Fruit fly (Drosophila melanogaster): ENCODE measurements around the gene alpha4GT1.
A peak's percentile ranks its signal among the peaks of the same experiment; 100 is the strongest.

alpha4GT1 gene

DNA sequence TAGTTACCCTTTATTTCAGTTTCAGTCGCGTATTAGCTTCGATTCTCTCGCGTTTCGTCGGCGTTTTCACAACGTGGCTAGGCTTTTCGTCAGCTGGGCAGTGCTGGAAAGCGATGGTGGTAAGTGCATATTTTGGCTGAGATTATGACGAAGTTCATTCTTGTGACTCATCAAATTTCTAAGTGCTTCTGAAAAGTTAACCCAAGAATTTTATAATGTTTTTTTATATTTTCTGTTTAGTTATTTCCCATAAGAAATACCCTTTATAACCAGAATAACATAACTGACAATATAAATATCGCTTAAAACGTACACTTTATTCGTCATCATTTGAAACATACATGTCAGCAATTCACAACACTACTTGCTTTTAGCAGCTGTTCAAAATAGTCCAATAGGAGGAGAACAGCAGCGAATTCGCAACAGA is 14.2 kb upstream of the alpha4GT1 start, which contains the start of the genes CG17260 and SerRS (continued):
- TF ChIP-seq CG8281 (tag; optimal IDR thresholded peaks at IDR 0.05) (peak; percentile 70), zf30C (GFP tag; optimal IDR thresholded peaks at IDR 0.05) (no peak), CG8478 (optimal IDR thresholded peaks at IDR 0.05) (no peak), lola (GFP tag; optimal IDR thresholded peaks at IDR 0.05) (peak in 1 of 3 experiments; percentile 87), vfl (GFP tag; optimal IDR thresholded peaks at IDR 0.05) (peak; percentile 92), CoRest (tag; optimal IDR thresholded peaks at IDR 0.05) (peak; percentile 95), Ptx1 (GFP tag; IDR thresholded peaks at IDR 0.05) (peak; percentile 97), CG12236 (GFP tag; optimal IDR thresholded peaks at IDR 0.05) (peak; percentile 71), grau (tag; optimal IDR thresholded peaks at IDR 0.05) (peak; percentile 92), CG10565 (GFP tag; optimal IDR thresholded peaks at IDR 0.05) (peak; percentile 57), corto (GFP tag; optimal IDR thresholded peaks at IDR 0.05) (no peak), klu (GFP tag; IDR thresholded peaks at IDR 0.05) (peak; percentile 94), z (GFP tag; IDR thresholded peaks at IDR 0.05) (no peak), Taf1 (GFP tag; IDR thresholded peaks at IDR 0.05) (peak; percentile 82), CG10959 (GFP tag; IDR thresholded peaks at IDR 0.05) (peak; percentile 43), Mes4 (GFP tag; optimal IDR thresholded peaks at IDR 0.05) (peak; percentile 75), mam (GFP tag; optimal IDR thresholded peaks at IDR 0.05) (peak; percentile 96), CG8765 (GFP tag; IDR thresholded peaks at IDR 0.05) (peak; percentile 84; the same call in 1 of the 2 replicates), knrl (GFP tag; IDR thresholded peaks at IDR 0.05; ENCODE audit: partially characterized antibody) (peak; percentile 66), CG12744 (GFP tag; optimal IDR thresholded peaks at IDR 0.05) (peak; percentile 92), gfzf (GFP tag; optimal IDR thresholded peaks at IDR 0.05) (peak; percentile 40), Myb (GFP tag; optimal IDR thresholded peaks at IDR 0.05) (peak; percentile 82), org-1 (GFP tag; optimal IDR thresholded peaks at IDR 0.05) (peak; percentile 84), CG7987 (GFP tag; optimal IDR thresholded peaks at IDR 0.05) (peak; percentile 78), ken (GFP tag; IDR thresholded peaks at IDR 0.05) (peak; percentile 94), CG3065 (GFP tag; optimal IDR thresholded peaks at IDR 0.05) (peak; percentile 83), ind (GFP tag; optimal IDR thresholded peaks at IDR 0.05) (peak; percentile 96), CG13894 (tag; optimal IDR thresholded peaks at IDR 0.05) (peak; percentile 82), CG7271 (tag; optimal IDR thresholded peaks at IDR 0.05) (peak; percentile 75), dimm (GFP tag; IDR thresholded peaks at IDR 0.05) (peak; percentile 73), onecut (GFP tag; IDR thresholded peaks at IDR 0.05) (peak; percentile 67), slbo (GFP tag; IDR thresholded peaks at IDR 0.05) (peak; percentile 97), CG14860 (GFP tag; IDR thresholded peaks at IDR 0.05; ENCODE audit: partially characterized antibody) (no peak), NC2β (GFP tag; optimal IDR thresholded peaks at IDR 0.05) (peak; percentile 86), CG12659 (GFP tag; optimal IDR thresholded peaks at IDR 0.05) (peak; percentile 93), CG13287 (GFP tag; IDR thresholded peaks at IDR 0.05; ENCODE audit: partially characterized antibody) (peak; percentile 64), CG10979 (tag; optimal IDR thresholded peaks at IDR 0.05) (peak; percentile 87), ems (GFP tag; optimal IDR thresholded peaks at IDR 0.05) (peak; percentile 84), chm (GFP tag; IDR thresholded peaks at IDR 0.05) (peak; percentile 36; the same call in 1 of the 2 replicates), ap (GFP tag; IDR thresholded peaks at IDR 0.05) (peak; percentile 82), CG4360 (GFP tag; IDR thresholded peaks at IDR 0.05) (no peak), CG18011 (GFP tag; optimal IDR thresholded peaks at IDR 0.05) (peak; percentile 84), cas (GFP tag; IDR thresholded peaks at IDR 0.05) (peak; percentile 77; the same call in 1 of the 2 replicates), CG9215 (GFP tag; IDR thresholded peaks at IDR 0.05) (peak; percentile 94), CG12071 (GFP tag; optimal IDR thresholded peaks at IDR 0.05) (peak; percentile 43), ro (GFP tag; IDR thresholded peaks at IDR 0.05) (peak; percentile 77), D (optimal IDR thresholded peaks at IDR 0.05) (no peak), D (GFP tag; optimal IDR thresholded peaks at IDR 0.05) (peak; percentile 76), Dref (GFP tag; IDR thresholded peaks at IDR 0.05) (peak; percentile 25; the same call in 1 of the 2 replicates), CG11247 (GFP tag; IDR thresholded peaks at IDR 0.05) (peak; percentile 88), CG18476 (GFP tag; optimal IDR thresholded peaks at IDR 0.05) (peak; percentile 94)

Data from whole organism, embryonic.